Worm (Caenorhabditis elegans) whole organism, mixed stage, embryonic: ENCODE results near the gene hda-11.

Experiments
- M03D4.4 ChIP-seq: sonication (generic microtip); optimal IDR thresholded peaks from 2 replicates; lab custom pipeline; 2017; ENCODE audit warnings: mild to moderate bottlenecking, missing genetic modification characterization, missing compliant biosample characterization
- bed-3 ChIP-seq: fragments of 200-800 bp; sonication (Bioruptor generic); optimal IDR thresholded peaks from 3 replicates; lab custom pipeline; 2018; ENCODE audit warnings: mild to moderate bottlenecking, missing genetic modification characterization, moderate library complexity, missing compliant biosample characterization
- blmp-1 ChIP-seq: fragments of 150-350 bp; optimal IDR thresholded peaks from 2 replicates; lab custom pipeline; 2014; ENCODE audit warnings: missing biosample characterization, missing genetic modification characterization
- ceh-39 ChIP-seq: fragments of 150-350 bp; optimal IDR thresholded peaks from 2 replicates; lab custom pipeline; 2014; ENCODE audit warnings: missing biosample characterization, missing genetic modification characterization
- ceh-43 ChIP-seq: fragments of 200-800 bp; sonication (Bioruptor generic); optimal IDR thresholded peaks from 2 replicates; lab custom pipeline; 2018; ENCODE audit warnings: mild to moderate bottlenecking, missing genetic modification characterization, moderate library complexity, missing compliant biosample characterization
- ceh-83 ChIP-seq: fragments of 200-800 bp; sonication (Bioruptor generic); optimal IDR thresholded peaks from 2 replicates; lab custom pipeline; 2018; ENCODE audit warnings: mild to moderate bottlenecking, missing genetic modification characterization, missing compliant biosample characterization
- ces-1 ChIP-seq: fragments of 150-350 bp; optimal IDR thresholded peaks from 2 replicates; lab custom pipeline; 2014; ENCODE audit warnings: missing biosample characterization, missing genetic modification reagents, missing genetic modification characterization
- cnd-1 ChIP-seq: fragments of 200-800 bp; sonication (Bioruptor generic); optimal IDR thresholded peaks from 2 replicates; lab custom pipeline; 2018; ENCODE audit warnings: mild to moderate bottlenecking, missing genetic modification characterization, missing compliant biosample characterization
- drap-1 ChIP-seq: fragments of 200-800 bp; sonication (Bioruptor generic); optimal IDR thresholded peaks from 3 replicates; lab custom pipeline; 2018; ENCODE audit warnings: mild to moderate bottlenecking, missing genetic modification characterization, missing compliant biosample characterization
- elt-1 ChIP-seq: sonication (generic microtip); optimal IDR thresholded peaks from 2 replicates; lab custom pipeline; 2017; ENCODE audit warnings: missing genetic modification characterization, mild to moderate bottlenecking, missing compliant biosample characterization, antibody characterized with exemption, moderate library complexity, borderline replicate concordance; ENCODE audit not compliant: insufficient read depth
- elt-3 ChIP-seq: fragments of 150-350 bp; optimal IDR thresholded peaks from 2 replicates; lab custom pipeline; 2014; ENCODE audit warnings: missing biosample characterization, missing genetic modification characterization
- flh-1 ChIP-seq: fragments of 200-800 bp; sonication (Bioruptor generic); optimal IDR thresholded peaks from 2 replicates; lab custom pipeline; 2018; ENCODE audit warnings: mild to moderate bottlenecking, missing genetic modification characterization, moderate library complexity, missing compliant biosample characterization
- ham-2 ChIP-seq: fragments of 200-800 bp; sonication (Bioruptor generic); optimal IDR thresholded peaks from 2 replicates; lab custom pipeline; 2018; ENCODE audit warnings: mild to moderate bottlenecking, missing genetic modification characterization, missing compliant biosample characterization
- hlh-1 ChIP-seq: fragments of 150-350 bp; optimal IDR thresholded peaks from 2 replicates; lab custom pipeline; 2014; ENCODE audit warnings: missing biosample characterization, missing genetic modification reagents, missing genetic modification characterization
- lin-13 ChIP-seq: fragments of 150-350 bp; optimal IDR thresholded peaks from 2 replicates; lab custom pipeline; 2014; ENCODE audit warnings: missing biosample characterization, missing genetic modification characterization
- lin-32 ChIP-seq: fragments of 200-800 bp; sonication (Bioruptor generic); optimal IDR thresholded peaks from 2 replicates; lab custom pipeline; 2018; ENCODE audit warnings: mild to moderate bottlenecking, missing genetic modification characterization, missing compliant biosample characterization
- lsy-2 ChIP-seq: fragments of 150-350 bp; optimal IDR thresholded peaks from 2 replicates; lab custom pipeline; 2014; ENCODE audit warnings: missing biosample characterization, missing genetic modification characterization
- mab-5 ChIP-seq: fragments of 150-350 bp; optimal IDR thresholded peaks from 2 replicates; lab custom pipeline; 2014; ENCODE audit warnings: missing biosample characterization, missing genetic modification characterization
- mep-1 ChIP-seq: fragments of 150-350 bp; optimal IDR thresholded peaks from 2 replicates; lab custom pipeline; 2017; ENCODE audit warnings: missing biosample characterization, missing genetic modification reagents, missing genetic modification characterization, inconsistent platforms
- mls-2 ChIP-seq: sonication (generic microtip); optimal IDR thresholded peaks from 2 replicates; lab custom pipeline; 2016; ENCODE audit warnings: mild to moderate bottlenecking, missing genetic modification characterization, moderate library complexity, missing compliant biosample characterization
- nhr-12 ChIP-seq: fragments of 150-350 bp; optimal IDR thresholded peaks from 2 replicates; lab custom pipeline; 2014; ENCODE audit warnings: missing biosample characterization, missing genetic modification characterization
- nhr-2 ChIP-seq: fragments of 150-350 bp; optimal IDR thresholded peaks from 2 replicates; lab custom pipeline; 2014; ENCODE audit warnings: missing biosample characterization, missing genetic modification characterization
- nhr-237 ChIP-seq: fragments of 150-350 bp; optimal IDR thresholded peaks from 2 replicates; lab custom pipeline; 2014; ENCODE audit warnings: missing biosample characterization, missing genetic modification characterization
- nhr-76 ChIP-seq: sonication (generic microtip); optimal IDR thresholded peaks from 2 replicates; lab custom pipeline; 2017; ENCODE audit warnings: missing biosample characterization, missing genetic modification characterization
- sem-2 ChIP-seq: fragments of 200-800 bp; sonication (Bioruptor generic); optimal IDR thresholded peaks from 2 replicates; lab custom pipeline; 2018; ENCODE audit warnings: mild to moderate bottlenecking, missing genetic modification characterization, missing compliant biosample characterization
- snpc-4 ChIP-seq: fragments of 150-350 bp; optimal IDR thresholded peaks from 2 replicates; lab custom pipeline; 2014; ENCODE audit warnings: missing biosample characterization, missing genetic modification characterization
- sptf-1 ChIP-seq: sonication (generic microtip); optimal IDR thresholded peaks from 2 replicates; lab custom pipeline; 2017; ENCODE audit warnings: mild to moderate bottlenecking, missing genetic modification characterization, moderate library complexity, missing compliant biosample characterization
- tbx-8 ChIP-seq: fragments of 200-800 bp; sonication (Bioruptor generic); optimal IDR thresholded peaks from 2 replicates; lab custom pipeline; 2018; ENCODE audit warnings: mild to moderate bottlenecking, missing genetic modification characterization, moderate library complexity, missing compliant biosample characterization
- unc-120 ChIP-seq: sonication (generic microtip); optimal IDR thresholded peaks from 2 replicates; lab custom pipeline; 2017; ENCODE audit warnings: missing genetic modification characterization, missing compliant biosample characterization; ENCODE audit not compliant: poor library complexity, severe bottlenecking
- unc-39 ChIP-seq: fragments of 150-350 bp; optimal IDR thresholded peaks from 2 replicates; lab custom pipeline; 2014; ENCODE audit warnings: missing biosample characterization, missing genetic modification characterization
- unc-62 ChIP-seq: fragments of 150-350 bp; optimal IDR thresholded peaks from 2 replicates; lab custom pipeline; 2014; ENCODE audit warnings: missing biosample characterization, missing genetic modification reagents, missing genetic modification characterization
- zip-8 ChIP-seq: fragments of 150-350 bp; optimal IDR thresholded peaks from 2 replicates; lab custom pipeline; 2014; ENCODE audit warnings: missing biosample characterization, missing genetic modification characterization
- ztf-11 ChIP-seq: fragments of 150-350 bp; optimal IDR thresholded peaks from 2 replicates; lab custom pipeline; 2014; ENCODE audit warnings: missing biosample characterization, missing genetic modification characterization

The hda-11 gene

ce11 chrV:10485389-10485788, 40.6 kb upstream of the hda-11 start:
- TF ChIP-seq ztf-11 (tag; lab: Kevin White, UChicago) (no peak), cnd-1 (no peak), bed-3 (GFP tag; lab: Kevin White, UChicago) (no peak), blmp-1 (tag; lab: Kevin White, UChicago) (no peak), drap-1 (GFP tag; lab: Kevin White, UChicago) (no peak), ceh-43 (GFP tag; lab: Kevin White, UChicago) (no peak), sptf-1 (tag; lab: Kevin White, UChicago) (no peak), ceh-39 (tag; lab: Kevin White, UChicago) (no peak), unc-62 (GFP tag; lab: Kevin White, UChicago) (no peak), flh-1 (GFP tag; lab: Kevin White, UChicago) (no peak), unc-120 (tag; lab: Kevin White, UChicago) (no peak), tbx-8 (no peak), ham-2 (GFP tag; lab: Kevin White, UChicago) (no peak), nhr-76 (no peak), nhr-2 (tag; lab: Kevin White, UChicago) (no peak), sem-2 (no peak)

- no peak for TF ChIP-seq ztf-11 (tag; lab: Kevin White, UChicago)
- TF ChIP-seq flh-1 (GFP tag; lab: Kevin White, UChicago), result no peak
- TF ChIP-seq elt-1 (tag; lab: Kevin White, UChicago), result no peak
- TF ChIP-seq bed-3 (GFP tag; lab: Kevin White, UChicago), result no peak
- no peak for TF ChIP-seq unc-39 (tag; lab: Kevin White, UChicago)
- TF ChIP-seq mls-2 (tag; lab: Kevin White, UChicago), result no peak
- TF ChIP-seq zip-8 (tag; lab: Kevin White, UChicago), result no peak
- TF ChIP-seq M03D4.4 (tag; lab: Kevin White, UChicago), result no peak
- TF ChIP-seq ceh-39 (tag; lab: Kevin White, UChicago), result no peak
- no peak for TF ChIP-seq lin-13 (tag; lab: Kevin White, UChicago)
- no peak for TF ChIP-seq snpc-4 (tag; lab: Kevin White, UChicago)
- TF ChIP-seq drap-1 (GFP tag; lab: Kevin White, UChicago), result no peak
- TF ChIP-seq nhr-12, result no peak
Observed at ce11 chrV:10489998-10490397, 36.0 kb upstream of the hda-11 start, which contains the start of gene ncx-5. Gene ncx-5 (minus strand): TSS chrV:10490098.

ce11 chrV:10491443-10491842, 34.5 kb upstream of the hda-11 start, which contains the start of gene aqp-5:
Gene aqp-5 (plus strand): TSS chrV:10491743.
- TF ChIP-seq ceh-39 (tag; lab: Kevin White, UChicago) (no peak), nhr-76 (no peak), mab-5 (tag; lab: Kevin White, UChicago) (no peak), unc-62 (GFP tag; lab: Kevin White, UChicago) (no peak), snpc-4 (tag; lab: Kevin White, UChicago) (no peak), drap-1 (GFP tag; lab: Kevin White, UChicago) (no peak), elt-1 (tag; lab: Kevin White, UChicago) (no peak), lin-32 (no peak), nhr-2 (tag; lab: Kevin White, UChicago) (no peak), nhr-12 (no peak), mls-2 (tag; lab: Kevin White, UChicago) (no peak)

- TF ChIP-seq sptf-1 (tag; lab: Kevin White, UChicago), result no peak
- TF ChIP-seq M03D4.4 (tag; lab: Kevin White, UChicago), result no peak
- TF ChIP-seq zip-8 (tag; lab: Kevin White, UChicago), result no peak
- no peak for TF ChIP-seq nhr-12
- TF ChIP-seq hlh-1 (tag; lab: Kevin White, UChicago), result no peak
- no peak for TF ChIP-seq nhr-2 (tag; lab: Kevin White, UChicago)
- no peak for TF ChIP-seq elt-3 (tag; lab: Kevin White, UChicago)
- TF ChIP-seq lsy-2 (tag; lab: Kevin White, UChicago), result no peak
- TF ChIP-seq snpc-4 (tag; lab: Kevin White, UChicago), result no peak
- no peak for TF ChIP-seq mls-2 (tag; lab: Kevin White, UChicago)
- TF ChIP-seq ces-1 (GFP tag; lab: Kevin White, UChicago), result no peak
- TF ChIP-seq lin-13 (tag; lab: Kevin White, UChicago), result no peak
Observed at ce11 chrV:10493150-10493549, 32.8 kb upstream of the hda-11 start, which contains the start of gene ugt-33. Gene ugt-33 (plus strand): TSS chrV:10493409.

- TF ChIP-seq ham-2 (GFP tag; lab: Kevin White, UChicago) (no peak), ceh-39 (tag; lab: Kevin White, UChicago) (no peak), nhr-12 (no peak), blmp-1 (tag; lab: Kevin White, UChicago) (no peak), mab-5 (tag; lab: Kevin White, UChicago) (no peak), lin-32 (no peak), ceh-83 (GFP tag; lab: Kevin White, UChicago) (no peak), mep-1 (no peak), unc-39 (tag; lab: Kevin White, UChicago) (no peak), nhr-76 (no peak), nhr-237 (tag; lab: Kevin White, UChicago) (no peak)
Observed at ce11 chrV:10496733-10497132, 29.3 kb upstream of the hda-11 start, which contains the start of gene C35A5.4. Gene C35A5.4 (plus strand): TSS chrV:10497033.
